Fruit fly (Drosophila melanogaster): ENCODE measurements around the gene Tdh.
A peak's percentile ranks its signal among the peaks of the same experiment; 100 is the strongest.

Gene Tdh

dm6 chr3L:20494262-20494601 is 27.5 kb downstream of the Tdh start (continued):
- TF ChIP-seq CG10209 (GFP tag; optimal IDR thresholded peaks at IDR 0.05) (peak; percentile 35), tio (GFP tag; optimal IDR thresholded peaks at IDR 0.05) (peak; percentile 24), Ssrp (tag; optimal IDR thresholded peaks at IDR 0.05) (peak; percentile 4), CG2875 (GFP tag; optimal IDR thresholded peaks at IDR 0.05) (no peak), grau (tag; optimal IDR thresholded peaks at IDR 0.05) (peak; percentile 54), CG8924 (tag; optimal IDR thresholded peaks at IDR 0.05) (peak; percentile 30), CG12071 (GFP tag; optimal IDR thresholded peaks at IDR 0.05) (no peak), CG7786 (GFP tag; optimal IDR thresholded peaks at IDR 0.05) (peak; percentile 3), CG13424 (tag; optimal IDR thresholded peaks at IDR 0.05) (peak; percentile 3), CG6689 (GFP tag; IDR thresholded peaks at IDR 0.05) (0 out of 2 replicates have a peak, but pooled peaks have one; percentile 24), Hr51 (GFP tag; optimal IDR thresholded peaks at IDR 0.05) (peak in 1 of 2 experiments; percentile 36), CG9932 (GFP tag; IDR thresholded peaks at IDR 0.05) (peak; percentile 8; the same call in 1 of the 2 replicates), Oli (tag; optimal IDR thresholded peaks at IDR 0.05) (peak; percentile 5), CG9727 (GFP tag; optimal IDR thresholded peaks at IDR 0.05) (peak; percentile 34), CG17359 (tag; optimal IDR thresholded peaks at IDR 0.05) (peak; percentile 3), CG13296 (GFP tag; optimal IDR thresholded peaks at IDR 0.05) (peak; percentile 6), PHDP (tag; optimal IDR thresholded peaks at IDR 0.05) (peak; percentile 48), Fer3 (tag; optimal IDR thresholded peaks at IDR 0.05) (peak; percentile 24), cwo (GFP tag; optimal IDR thresholded peaks at IDR 0.05) (no peak), CG12104 (GFP tag; optimal IDR thresholded peaks at IDR 0.05) (no peak), CG2712 (tag; optimal IDR thresholded peaks at IDR 0.05) (peak; percentile 32), CG7839 (tag; optimal IDR thresholded peaks at IDR 0.05) (peak; percentile 52), CHES-1-like (GFP tag; optimal IDR thresholded peaks at IDR 0.05) (no peak), Sox102F (GFP tag; optimal IDR thresholded peaks at IDR 0.05) (peak; percentile 39), Fer2 (tag; optimal IDR thresholded peaks at IDR 0.05) (no peak), CG30403 (GFP tag; optimal IDR thresholded peaks at IDR 0.05) (peak; percentile 29), CG18476 (GFP tag; optimal IDR thresholded peaks at IDR 0.05) (no peak), CG13624 (GFP tag; optimal IDR thresholded peaks at IDR 0.05) (no peak), Nf-YB (GFP tag; optimal IDR thresholded peaks at IDR 0.05) (peak; percentile 4), Camta (GFP tag; optimal IDR thresholded peaks at IDR 0.05) (peak; percentile 22), CG11085 (GFP tag; IDR thresholded peaks at IDR 0.05) (peak; percentile 18; the same call in 1 of the 2 replicates), Xbp1 (GFP tag; optimal IDR thresholded peaks at IDR 0.05) (peak; percentile 9), amos (GFP tag; IDR thresholded peaks at IDR 0.05; ENCODE audit: partially characterized antibody) (no peak), gro (GFP tag; optimal IDR thresholded peaks at IDR 0.05) (no peak), CG3281 (GFP tag; optimal IDR thresholded peaks at IDR 0.05) (peak; percentile 62), Sry-δ (GFP tag; optimal IDR thresholded peaks at IDR 0.05) (no peak), klu (GFP tag; IDR thresholded peaks at IDR 0.05) (no peak), CG18262 (tag; optimal IDR thresholded peaks at IDR 0.05) (peak; percentile 48), fru (optimal IDR thresholded peaks at IDR 0.05) (no peak), row (GFP tag; IDR thresholded peaks at IDR 0.05) (peak; percentile 46), crc (GFP tag; optimal IDR thresholded peaks at IDR 0.05) (peak; percentile 11), hbn (GFP tag; IDR thresholded peaks at IDR 0.05; ENCODE audit: partially characterized antibody) (no peak), CG12391 (tag; optimal IDR thresholded peaks at IDR 0.05) (peak; percentile 29), lilli (GFP tag; optimal IDR thresholded peaks at IDR 0.05) (peak; percentile 25), bcd (GFP tag; optimal IDR thresholded peaks at IDR 0.05) (peak; percentile 38), gem (tag; optimal IDR thresholded peaks at IDR 0.05) (peak; percentile 65), Rfx (GFP tag; IDR thresholded peaks at IDR 0.05) (peak; percentile 28; the same call in 1 of the 2 replicates), dmrt99B (tag; optimal IDR thresholded peaks at IDR 0.05) (peak; percentile 54), CG11696 (GFP tag; IDR thresholded peaks at IDR 0.05) (peak; percentile 63; the same call in 1 of the 2 replicates), Pdp1 (GFP tag; optimal IDR thresholded peaks at IDR 0.05) (peak in 1 of 2 experiments; percentile 2)
